Worm (Caenorhabditis elegans) whole organism, L2 larva: ENCODE results near the gene col-14.

Experiments used
- C34F6.9 ChIP-seq: fragments of 150-350 bp; optimal IDR thresholded peaks from 2 replicates; lab custom pipeline; 2014; ENCODE audit warnings: missing biosample characterization, missing genetic modification characterization
- ama-1 ChIP-seq: fragments of 150-350 bp; optimal IDR thresholded peaks from 2 replicates; lab custom pipeline; 2018; ENCODE audit warnings: inconsistent platforms
- blmp-1 ChIP-seq: sonication (generic microtip); optimal IDR thresholded peaks from 2 replicates; lab custom pipeline; 2017; ENCODE audit warnings: missing genetic modification characterization, mild to moderate bottlenecking, missing compliant biosample characterization, antibody characterized with exemption, moderate library complexity; ENCODE audit not compliant: insufficient read depth
- elt-1 ChIP-seq: fragments of 150-350 bp; optimal IDR thresholded peaks from 2 replicates; lab custom pipeline; 2014; ENCODE audit warnings: missing biosample characterization, missing genetic modification characterization
- elt-3 ChIP-seq: sonication (generic microtip); optimal IDR thresholded peaks from 2 replicates; lab custom pipeline; 2017; ENCODE audit warnings: missing biosample characterization, missing genetic modification characterization
- fos-1 ChIP-seq: fragments of 150-350 bp; optimal IDR thresholded peaks from 2 replicates; lab custom pipeline; 2014; ENCODE audit warnings: missing biosample characterization, missing genetic modification characterization
- lin-11 ChIP-seq: fragments of 150-350 bp; sonication (generic microtip); optimal IDR thresholded peaks from 2 replicates; lab custom pipeline; 2014; ENCODE audit warnings: missing biosample characterization, missing genetic modification characterization, inconsistent platforms, mixed read lengths
- peb-1 ChIP-seq: fragments of 150-350 bp; optimal IDR thresholded peaks from 2 replicates; lab custom pipeline; 2014; ENCODE audit warnings: missing biosample characterization, missing genetic modification characterization
- unc-39 ChIP-seq: fragments of 150-350 bp; optimal IDR thresholded peaks from 2 replicates; lab custom pipeline; 2014; ENCODE audit warnings: missing biosample characterization, missing genetic modification characterization
- unc-55 ChIP-seq: fragments of 150-350 bp; sonication (generic microtip); optimal IDR thresholded peaks from 3 replicates; lab custom pipeline; 2014; ENCODE audit warnings: missing biosample characterization, missing genetic modification reagents, missing genetic modification characterization
- ztf-4 ChIP-seq: fragments of 150-350 bp; optimal IDR thresholded peaks from 2 replicates; lab custom pipeline; 2014; ENCODE audit warnings: missing biosample characterization, missing genetic modification characterization

ce11 chrIV:7790151-7790691 lies 37.0 kb downstream of the col-14 start:
- TF ChIP-seq ama-1 (lab: Kevin White, UChicago) (no peak), C34F6.9 (tag; lab: Kevin White, UChicago) (no peak), ztf-4 (tag; lab: Kevin White, UChicago) (no peak), elt-1 (tag; lab: Kevin White, UChicago) (no peak), fos-1 (tag; lab: Kevin White, UChicago) (no peak), lin-11 (no peak), peb-1 (tag; lab: Kevin White, UChicago) (no peak), elt-3 (tag; lab: Kevin White, UChicago) (no peak), unc-39 (no peak), blmp-1 (no peak), unc-55 (GFP tag; lab: Kevin White, UChicago) (no peak)
